Worm (Caenorhabditis elegans) whole organism, L2 larva: ENCODE data around the gene F09E10.7.
A peak's percentile ranks its signal among the peaks of the same experiment; 100 is the strongest.

Experiments used
- C34F6.9 ChIP-seq: fragments of 150-350 bp; optimal IDR thresholded peaks from 2 replicates; lab custom pipeline; 2014; ENCODE audit warnings: missing biosample characterization, missing genetic modification characterization
- F13H6.1 ChIP-seq: sonication (generic microtip); optimal IDR thresholded peaks from 2 replicates; lab custom pipeline; 2016; ENCODE audit warnings: missing genetic modification characterization, missing compliant biosample characterization
- R02D3.7 ChIP-seq: fragments of 150-350 bp; optimal IDR thresholded peaks from 2 replicates; lab custom pipeline; 2014; ENCODE audit warnings: missing biosample characterization, missing genetic modification characterization
- Y55F3AM.14 ChIP-seq: fragments of 200-800 bp; sonication (Bioruptor generic); optimal IDR thresholded peaks from 2 replicates; lab custom pipeline; 2018; ENCODE audit warnings: mild to moderate bottlenecking, missing genetic modification characterization, missing compliant biosample characterization
- ZK546.5 ChIP-seq: sonication (generic microtip); optimal IDR thresholded peaks from 2 replicates; lab custom pipeline; 2017; ENCODE audit warnings: missing biosample characterization, missing genetic modification characterization
- alr-1 ChIP-seq: fragments of 150-350 bp; optimal IDR thresholded peaks from 2 replicates; lab custom pipeline; 2014; ENCODE audit warnings: missing biosample characterization, missing genetic modification characterization
- aly-2 ChIP-seq: fragments of 150-350 bp; optimal IDR thresholded peaks from 2 replicates; lab custom pipeline; 2014; ENCODE audit warnings: missing biosample characterization, missing genetic modification characterization
- ama-1 ChIP-seq: fragments of 150-350 bp; optimal IDR thresholded peaks from 2 replicates; lab custom pipeline; 2018; ENCODE audit warnings: inconsistent platforms
- blmp-1 ChIP-seq: sonication (generic microtip); optimal IDR thresholded peaks from 2 replicates; lab custom pipeline; 2017; ENCODE audit warnings: missing genetic modification characterization, mild to moderate bottlenecking, missing compliant biosample characterization, antibody characterized with exemption, moderate library complexity; ENCODE audit not compliant: insufficient read depth
- ceh-16 ChIP-seq: fragments of 150-350 bp; optimal IDR thresholded peaks from 2 replicates; lab custom pipeline; 2014; ENCODE audit warnings: missing biosample characterization, missing genetic modification characterization
- ceh-82 ChIP-seq: fragments of 150-350 bp; optimal IDR thresholded peaks from 2 replicates; lab custom pipeline; 2014; ENCODE audit warnings: missing biosample characterization, missing genetic modification characterization
- crh-2 ChIP-seq: sonication (generic microtip); optimal IDR thresholded peaks from 2 replicates; lab custom pipeline; 2017; ENCODE audit warnings: missing biosample characterization, missing genetic modification characterization
- dmd-4 ChIP-seq: sonication (generic microtip); optimal IDR thresholded peaks from 2 replicates; lab custom pipeline; 2017; ENCODE audit warnings: missing biosample characterization, missing genetic modification characterization
- egl-27 ChIP-seq: sonication (generic microtip); optimal IDR thresholded peaks from 3 replicates; lab custom pipeline; 2017; ENCODE audit warnings: missing biosample characterization, missing genetic modification reagents, missing genetic modification characterization
- elt-1 ChIP-seq: fragments of 150-350 bp; optimal IDR thresholded peaks from 2 replicates; lab custom pipeline; 2014; ENCODE audit warnings: missing biosample characterization, missing genetic modification characterization
- fos-1 ChIP-seq: fragments of 150-350 bp; optimal IDR thresholded peaks from 2 replicates; lab custom pipeline; 2014; ENCODE audit warnings: missing biosample characterization, missing genetic modification characterization
- gmeb-1 ChIP-seq: fragments of 150-350 bp; optimal IDR thresholded peaks from 2 replicates; lab custom pipeline; 2014; ENCODE audit warnings: missing biosample characterization, missing genetic modification characterization
- lin-11 ChIP-seq: fragments of 150-350 bp; sonication (generic microtip); optimal IDR thresholded peaks from 2 replicates; lab custom pipeline; 2014; ENCODE audit warnings: missing biosample characterization, missing genetic modification characterization, inconsistent platforms, mixed read lengths
- lin-13 ChIP-seq: fragments of 150-350 bp; optimal IDR thresholded peaks from 2 replicates; lab custom pipeline; 2014; ENCODE audit warnings: missing biosample characterization, missing genetic modification reagents, missing genetic modification characterization
- lin-39 ChIP-seq: fragments of 150-350 bp; optimal IDR thresholded peaks from 2 replicates; lab custom pipeline; 2014; ENCODE audit warnings: missing biosample characterization, missing genetic modification reagents, missing genetic modification characterization
- lsy-2 ChIP-seq, 2 experiments: fragments of 150-350 bp in 1 of 2; sonication (generic microtip) in 1 of 2; optimal IDR thresholded peaks; 2 replicates each; lab custom pipeline; 2014 to 2017; ENCODE audit warnings: missing biosample characterization in 2 of 2, missing genetic modification characterization in 2 of 2
- mab-5 ChIP-seq: fragments of 150-350 bp; optimal IDR thresholded peaks from 2 replicates; lab custom pipeline; 2014; ENCODE audit warnings: missing biosample characterization, missing genetic modification characterization
- mdl-1 ChIP-seq, 2 experiments: fragments of 150-350 bp in 1 of 2; sonication (generic microtip) in 1 of 2; optimal IDR thresholded peaks; 2 replicates each; lab custom pipeline; 2017; ENCODE audit warnings: missing biosample characterization in 2 of 2, missing genetic modification characterization in 2 of 2
- nhr-11 ChIP-seq: fragments of 150-350 bp; optimal IDR thresholded peaks from 2 replicates; lab custom pipeline; 2014; ENCODE audit warnings: missing biosample characterization, missing genetic modification characterization
- nhr-12 ChIP-seq: fragments of 150-350 bp; optimal IDR thresholded peaks from 2 replicates; lab custom pipeline; 2014; ENCODE audit warnings: missing biosample characterization, missing genetic modification characterization
- nhr-129 ChIP-seq: fragments of 150-350 bp; optimal IDR thresholded peaks from 2 replicates; lab custom pipeline; 2014; ENCODE audit warnings: missing biosample characterization, missing genetic modification characterization
- nhr-21 ChIP-seq: fragments of 150-350 bp; optimal IDR thresholded peaks from 2 replicates; lab custom pipeline; 2014; ENCODE audit warnings: missing biosample characterization, missing genetic modification characterization
- nhr-23 ChIP-seq: fragments of 150-350 bp; optimal IDR thresholded peaks from 2 replicates; lab custom pipeline; 2014; ENCODE audit warnings: missing biosample characterization, missing genetic modification reagents, missing genetic modification characterization
- nhr-25 ChIP-seq: fragments of 150-350 bp; sonication (generic microtip); optimal IDR thresholded peaks from 3 replicates; lab custom pipeline; 2014; ENCODE audit warnings: missing biosample characterization, missing genetic modification characterization
- nhr-6 ChIP-seq: fragments of 150-350 bp; optimal IDR thresholded peaks from 2 replicates; lab custom pipeline; 2014; ENCODE audit warnings: missing biosample characterization, missing genetic modification characterization
- nhr-77 ChIP-seq: fragments of 150-350 bp; optimal IDR thresholded peaks from 2 replicates; lab custom pipeline; 2014; ENCODE audit warnings: missing biosample characterization, missing genetic modification characterization
- sem-4 ChIP-seq: fragments of 150-350 bp; optimal IDR thresholded peaks from 2 replicates; lab custom pipeline; 2014; ENCODE audit warnings: missing biosample characterization, missing genetic modification reagents, missing genetic modification characterization
- skn-1 ChIP-seq: sonication (generic microtip); optimal IDR thresholded peaks from 2 replicates; lab custom pipeline; 2017; ENCODE audit warnings: missing biosample characterization, missing genetic modification characterization
- sma-3 ChIP-seq: sonication (generic microtip); optimal IDR thresholded peaks from 2 replicates; lab custom pipeline; 2016; ENCODE audit warnings: missing genetic modification reagents, missing genetic modification characterization, missing compliant biosample characterization
- sma-9 ChIP-seq, 2 experiments: fragments of 150-350 bp in 1 of 2; sonication (generic microtip) in 1 of 2; optimal IDR thresholded peaks; 2 replicates each; lab custom pipeline; 2014 to 2016; ENCODE audit warnings: missing genetic modification characterization in 2 of 2, mild to moderate bottlenecking in 1 of 2, missing biosample characterization in 1 of 2, missing compliant biosample characterization in 1 of 2, missing genetic modification reagents in 1 of 2, moderate library complexity in 1 of 2
- snpc-4 ChIP-seq: fragments of 150-350 bp; optimal IDR thresholded peaks from 2 replicates; lab custom pipeline; 2014; ENCODE audit warnings: missing biosample characterization, missing genetic modification characterization
- unc-39 ChIP-seq: fragments of 150-350 bp; optimal IDR thresholded peaks from 2 replicates; lab custom pipeline; 2014; ENCODE audit warnings: missing biosample characterization, missing genetic modification characterization
- unc-55 ChIP-seq: fragments of 150-350 bp; sonication (generic microtip); optimal IDR thresholded peaks from 3 replicates; lab custom pipeline; 2014; ENCODE audit warnings: missing biosample characterization, missing genetic modification reagents, missing genetic modification characterization
- unc-62 ChIP-seq: fragments of 150-350 bp; optimal IDR thresholded peaks from 2 replicates; lab custom pipeline; 2014; ENCODE audit warnings: missing biosample characterization, missing genetic modification reagents, missing genetic modification characterization
- zag-1 ChIP-seq: fragments of 150-350 bp; optimal IDR thresholded peaks from 2 replicates; lab custom pipeline; 2014; ENCODE audit warnings: missing biosample characterization, missing genetic modification characterization
- ztf-1 ChIP-seq: fragments of 200-800 bp; sonication (Bioruptor generic); conservative IDR thresholded peaks from 2 replicates; pipeline ENCODE4 v1.3.6; 2022; ENCODE audit warnings: missing genetic modification characterization, missing compliant biosample characterization
- ztf-11 ChIP-seq: sonication (generic microtip); optimal IDR thresholded peaks from 2 replicates; lab custom pipeline; 2017; ENCODE audit warnings: missing biosample characterization, missing genetic modification characterization
- ztf-4 ChIP-seq: fragments of 150-350 bp; optimal IDR thresholded peaks from 2 replicates; lab custom pipeline; 2014; ENCODE audit warnings: missing biosample characterization, missing genetic modification characterization

F09E10.7 gene

ce11 chrX:1456350-1457080 lies 45.1 kb downstream of the F09E10.7 start (continued):
- peak in 1 of 2 experiments; percentile 21 for TF ChIP-seq mdl-1 (tag; optimal IDR thresholded peaks at IDR 0.05; lab: Kevin White, UChicago)
- no peak for TF ChIP-seq alr-1 (tag; lab: Kevin White, UChicago)
- TF ChIP-seq nhr-23 (tag; lab: Kevin White, UChicago) = no peak
- TF ChIP-seq ZK546.5 (tag; lab: Kevin White, UChicago) = no peak
- no peak for TF ChIP-seq unc-39 (tag; lab: Kevin White, UChicago)
- no peak for TF ChIP-seq nhr-77 (tag; lab: Kevin White, UChicago)
- TF ChIP-seq sem-4 (tag; lab: Kevin White, UChicago) = peak; percentile 37
- no peak for TF ChIP-seq ama-1 (lab: Kevin White, UChicago)

ce11 chrX:1454385-1454784 lies 47.3 kb downstream of the F09E10.7 start:
- TF ChIP-seq unc-62 (GFP tag; lab: Kevin White, UChicago) = peak; percentile 59
- peak; percentile 96 for TF ChIP-seq F13H6.1 (tag; lab: Kevin White, UChicago)
- peak; percentile 75 for TF ChIP-seq skn-1 (tag; lab: Kevin White, UChicago)
- peak; percentile 68 for TF ChIP-seq Y55F3AM.14 (GFP tag; lab: Kevin White, UChicago)
- TF ChIP-seq R02D3.7 (tag; lab: Kevin White, UChicago) = no peak
- TF ChIP-seq unc-55 (GFP tag; lab: Kevin White, UChicago) = peak; percentile 76
- no peak for TF ChIP-seq elt-1 (tag; lab: Kevin White, UChicago)
- peak; percentile 70 to 79 for TF ChIP-seq lsy-2 (tag; optimal IDR thresholded peaks at IDR 0.05; lab: Kevin White, UChicago)
- no peak for TF ChIP-seq nhr-12 (tag; lab: Kevin White, UChicago)
- TF ChIP-seq nhr-6 (tag; lab: Kevin White, UChicago) = peak; percentile 80
- TF ChIP-seq lin-11 (tag; lab: Kevin White, UChicago) = peak; percentile 79
- TF ChIP-seq ztf-1 (GFP tag; lab: Robert Waterston, UW) = no peak
- TF ChIP-seq crh-2 (tag; lab: Kevin White, UChicago) = peak; percentile 91
- TF ChIP-seq egl-27 = peak; percentile 68
- no peak for TF ChIP-seq lin-39
- TF ChIP-seq ceh-82 = peak; percentile 85
- no peak for TF ChIP-seq ztf-11
- peak; percentile 12 for TF ChIP-seq nhr-77 (tag; lab: Kevin White, UChicago)
- peak; percentile 82 for TF ChIP-seq zag-1 (tag; lab: Kevin White, UChicago)
- TF ChIP-seq C34F6.9 (tag; lab: Kevin White, UChicago) = peak; percentile 83
- peak; percentile 22 for TF ChIP-seq snpc-4 (tag; lab: Kevin White, UChicago)
- peak; percentile 89 for TF ChIP-seq nhr-25 (tag; lab: Kevin White, UChicago)
- no peak for TF ChIP-seq nhr-11 (tag; lab: Kevin White, UChicago)
- TF ChIP-seq sem-4 (tag; lab: Kevin White, UChicago) = peak; percentile 54
- peak; percentile 81 for TF ChIP-seq blmp-1 (tag; lab: Kevin White, UChicago)
- peak; percentile 61 for TF ChIP-seq mab-5 (tag; lab: Kevin White, UChicago)
- no peak for TF ChIP-seq dmd-4 (tag; lab: Kevin White, UChicago)
- peak; percentile 100 for TF ChIP-seq nhr-129 (tag; lab: Kevin White, UChicago)
- peak; percentile 94 for TF ChIP-seq sma-3
- TF ChIP-seq fos-1 (tag; lab: Kevin White, UChicago) = peak; percentile 100
- TF ChIP-seq ceh-16 = peak; percentile 77
- TF ChIP-seq alr-1 (tag; lab: Kevin White, UChicago) = no peak
- TF ChIP-seq ZK546.5 (tag; lab: Kevin White, UChicago) = no peak
- peak; percentile 83 for TF ChIP-seq lin-13
- TF ChIP-seq ztf-4 (tag; lab: Kevin White, UChicago) = peak; percentile 84
- TF ChIP-seq mdl-1 (tag; optimal IDR thresholded peaks at IDR 0.05; lab: Kevin White, UChicago) = peak; percentile 75 to 82
- TF ChIP-seq aly-2 = no peak
- TF ChIP-seq unc-39 (tag; lab: Kevin White, UChicago) = peak; percentile 22
- no peak for TF ChIP-seq ama-1 (lab: Kevin White, UChicago)
- TF ChIP-seq nhr-21 (tag; lab: Kevin White, UChicago) = peak; percentile 89
- TF ChIP-seq gmeb-1 (tag; lab: Kevin White, UChicago) = peak; percentile 67
- TF ChIP-seq sma-9 (GFP tag; optimal IDR thresholded peaks at IDR 0.05; lab: Kevin White, UChicago) = peak; percentile 93
- TF ChIP-seq sma-9 (tag; optimal IDR thresholded peaks at IDR 0.05; lab: Kevin White, UChicago) = no peak
